Worm (Caenorhabditis elegans) whole organism, L2 larva: ENCODE measurements around the gene C17H12.6.

ENCODE experiments used
- F13H6.1 ChIP-seq: sonication (generic microtip); optimal IDR thresholded peaks from 2 replicates; lab custom pipeline; 2016; ENCODE audit warnings: missing genetic modification characterization, missing compliant biosample characterization
- R02D3.7 ChIP-seq: fragments of 150-350 bp; optimal IDR thresholded peaks from 2 replicates; lab custom pipeline; 2014; ENCODE audit warnings: missing biosample characterization, missing genetic modification characterization
- alr-1 ChIP-seq: fragments of 150-350 bp; optimal IDR thresholded peaks from 2 replicates; lab custom pipeline; 2014; ENCODE audit warnings: missing biosample characterization, missing genetic modification characterization
- aly-2 ChIP-seq: fragments of 150-350 bp; optimal IDR thresholded peaks from 2 replicates; lab custom pipeline; 2014; ENCODE audit warnings: missing biosample characterization, missing genetic modification characterization
- ama-1 ChIP-seq: fragments of 150-350 bp; optimal IDR thresholded peaks from 2 replicates; lab custom pipeline; 2018; ENCODE audit warnings: inconsistent platforms
- ceh-16 ChIP-seq: fragments of 150-350 bp; optimal IDR thresholded peaks from 2 replicates; lab custom pipeline; 2014; ENCODE audit warnings: missing biosample characterization, missing genetic modification characterization
- ceh-82 ChIP-seq: fragments of 150-350 bp; optimal IDR thresholded peaks from 2 replicates; lab custom pipeline; 2014; ENCODE audit warnings: missing biosample characterization, missing genetic modification characterization
- crh-2 ChIP-seq: sonication (generic microtip); optimal IDR thresholded peaks from 2 replicates; lab custom pipeline; 2017; ENCODE audit warnings: missing biosample characterization, missing genetic modification characterization
- egl-27 ChIP-seq: sonication (generic microtip); optimal IDR thresholded peaks from 3 replicates; lab custom pipeline; 2017; ENCODE audit warnings: missing biosample characterization, missing genetic modification reagents, missing genetic modification characterization
- elt-1 ChIP-seq: fragments of 150-350 bp; optimal IDR thresholded peaks from 2 replicates; lab custom pipeline; 2014; ENCODE audit warnings: missing biosample characterization, missing genetic modification characterization
- fos-1 ChIP-seq: fragments of 150-350 bp; optimal IDR thresholded peaks from 2 replicates; lab custom pipeline; 2014; ENCODE audit warnings: missing biosample characterization, missing genetic modification characterization
- lin-11 ChIP-seq: fragments of 150-350 bp; sonication (generic microtip); optimal IDR thresholded peaks from 2 replicates; lab custom pipeline; 2014; ENCODE audit warnings: missing biosample characterization, missing genetic modification characterization, inconsistent platforms, mixed read lengths
- lin-39 ChIP-seq: fragments of 150-350 bp; optimal IDR thresholded peaks from 2 replicates; lab custom pipeline; 2014; ENCODE audit warnings: missing biosample characterization, missing genetic modification reagents, missing genetic modification characterization
- lsy-2 ChIP-seq, 2 experiments: fragments of 150-350 bp in 1 of 2; sonication (generic microtip) in 1 of 2; optimal IDR thresholded peaks; 2 replicates each; lab custom pipeline; 2014 to 2017; ENCODE audit warnings: missing biosample characterization in 2 of 2, missing genetic modification characterization in 2 of 2
- mab-5 ChIP-seq: fragments of 150-350 bp; optimal IDR thresholded peaks from 2 replicates; lab custom pipeline; 2014; ENCODE audit warnings: missing biosample characterization, missing genetic modification characterization
- mbf-1 ChIP-seq: sonication (generic microtip); optimal IDR thresholded peaks from 2 replicates; lab custom pipeline; 2017; ENCODE audit warnings: missing biosample characterization, missing genetic modification characterization
- mdl-1 ChIP-seq, 2 experiments: fragments of 150-350 bp in 1 of 2; sonication (generic microtip) in 1 of 2; optimal IDR thresholded peaks; 2 replicates each; lab custom pipeline; 2017; ENCODE audit warnings: missing biosample characterization in 2 of 2, missing genetic modification characterization in 2 of 2
- nhr-10 ChIP-seq: sonication (generic microtip); optimal IDR thresholded peaks from 2 replicates; lab custom pipeline; 2017; ENCODE audit warnings: missing biosample characterization, missing genetic modification characterization
- nhr-129 ChIP-seq: fragments of 150-350 bp; optimal IDR thresholded peaks from 2 replicates; lab custom pipeline; 2014; ENCODE audit warnings: missing biosample characterization, missing genetic modification characterization
- nhr-21 ChIP-seq: fragments of 150-350 bp; optimal IDR thresholded peaks from 2 replicates; lab custom pipeline; 2014; ENCODE audit warnings: missing biosample characterization, missing genetic modification characterization
- nhr-23 ChIP-seq: fragments of 150-350 bp; optimal IDR thresholded peaks from 2 replicates; lab custom pipeline; 2014; ENCODE audit warnings: missing biosample characterization, missing genetic modification reagents, missing genetic modification characterization
- nhr-25 ChIP-seq: fragments of 150-350 bp; sonication (generic microtip); optimal IDR thresholded peaks from 3 replicates; lab custom pipeline; 2014; ENCODE audit warnings: missing biosample characterization, missing genetic modification characterization
- nhr-6 ChIP-seq: fragments of 150-350 bp; optimal IDR thresholded peaks from 2 replicates; lab custom pipeline; 2014; ENCODE audit warnings: missing biosample characterization, missing genetic modification characterization
- nhr-77 ChIP-seq: fragments of 150-350 bp; optimal IDR thresholded peaks from 2 replicates; lab custom pipeline; 2014; ENCODE audit warnings: missing biosample characterization, missing genetic modification characterization
- peb-1 ChIP-seq: fragments of 150-350 bp; optimal IDR thresholded peaks from 2 replicates; lab custom pipeline; 2014; ENCODE audit warnings: missing biosample characterization, missing genetic modification characterization
- skn-1 ChIP-seq: sonication (generic microtip); optimal IDR thresholded peaks from 2 replicates; lab custom pipeline; 2017; ENCODE audit warnings: missing biosample characterization, missing genetic modification characterization
- sma-3 ChIP-seq: sonication (generic microtip); optimal IDR thresholded peaks from 2 replicates; lab custom pipeline; 2016; ENCODE audit warnings: missing genetic modification reagents, missing genetic modification characterization, missing compliant biosample characterization
- sma-9 ChIP-seq, 2 experiments: fragments of 150-350 bp in 1 of 2; sonication (generic microtip) in 1 of 2; optimal IDR thresholded peaks; 2 replicates each; lab custom pipeline; 2014 to 2016; ENCODE audit warnings: missing genetic modification characterization in 2 of 2, mild to moderate bottlenecking in 1 of 2, missing biosample characterization in 1 of 2, missing compliant biosample characterization in 1 of 2, missing genetic modification reagents in 1 of 2, moderate library complexity in 1 of 2
- snpc-4 ChIP-seq: fragments of 150-350 bp; optimal IDR thresholded peaks from 2 replicates; lab custom pipeline; 2014; ENCODE audit warnings: missing biosample characterization, missing genetic modification characterization
- unc-39 ChIP-seq: fragments of 150-350 bp; optimal IDR thresholded peaks from 2 replicates; lab custom pipeline; 2014; ENCODE audit warnings: missing biosample characterization, missing genetic modification characterization
- unc-62 ChIP-seq: fragments of 150-350 bp; optimal IDR thresholded peaks from 2 replicates; lab custom pipeline; 2014; ENCODE audit warnings: missing biosample characterization, missing genetic modification reagents, missing genetic modification characterization
- zag-1 ChIP-seq: fragments of 150-350 bp; optimal IDR thresholded peaks from 2 replicates; lab custom pipeline; 2014; ENCODE audit warnings: missing biosample characterization, missing genetic modification characterization
- ztf-1 ChIP-seq: fragments of 200-800 bp; sonication (Bioruptor generic); conservative IDR thresholded peaks from 2 replicates; pipeline ENCODE4 v1.3.6; 2022; ENCODE audit warnings: missing genetic modification characterization, missing compliant biosample characterization
- ztf-11 ChIP-seq: sonication (generic microtip); optimal IDR thresholded peaks from 2 replicates; lab custom pipeline; 2017; ENCODE audit warnings: missing biosample characterization, missing genetic modification characterization

C17H12.6 gene

ce11 chrIV:6803805-6804344 lies 18.4 kb downstream of the C17H12.6 start:
- no peak for TF ChIP-seq nhr-129 (tag; lab: Kevin White, UChicago)
- TF ChIP-seq fos-1 (tag; lab: Kevin White, UChicago): peak; percentile 18
- TF ChIP-seq F13H6.1 (tag; lab: Kevin White, UChicago): no peak
- no peak for TF ChIP-seq mdl-1 (tag; optimal IDR thresholded peaks at IDR 0.05; lab: Kevin White, UChicago)
- peak; percentile 21 for TF ChIP-seq sma-9 (GFP tag; optimal IDR thresholded peaks at IDR 0.05; lab: Kevin White, UChicago)
- no peak for TF ChIP-seq sma-9 (tag; optimal IDR thresholded peaks at IDR 0.05; lab: Kevin White, UChicago)
- TF ChIP-seq elt-1 (tag; lab: Kevin White, UChicago): no peak
- peak; percentile 2 for TF ChIP-seq mab-5 (tag; lab: Kevin White, UChicago)
- no peak for TF ChIP-seq R02D3.7 (tag; lab: Kevin White, UChicago)

ce11 chrIV:6803294-6803693 lies 19.0 kb downstream of the C17H12.6 start:
- TF ChIP-seq fos-1 (tag; lab: Kevin White, UChicago): no peak
- TF ChIP-seq ztf-11 (tag; lab: Kevin White, UChicago): no peak
- no peak for TF ChIP-seq lin-39 (tag; lab: Kevin White, UChicago)
- no peak for TF ChIP-seq unc-62 (GFP tag; lab: Kevin White, UChicago)
- no peak for TF ChIP-seq nhr-77 (tag; lab: Kevin White, UChicago)
- no peak for TF ChIP-seq alr-1 (tag; lab: Kevin White, UChicago)
- no peak for TF ChIP-seq lin-11 (tag; lab: Kevin White, UChicago)
- no peak for TF ChIP-seq zag-1 (tag; lab: Kevin White, UChicago)
- TF ChIP-seq snpc-4: no peak
- no peak for TF ChIP-seq unc-39 (tag; lab: Kevin White, UChicago)
- no peak for TF ChIP-seq mab-5 (tag; lab: Kevin White, UChicago)
- TF ChIP-seq nhr-21 (tag; lab: Kevin White, UChicago): no peak
- no peak for TF ChIP-seq nhr-25 (tag; lab: Kevin White, UChicago)
- TF ChIP-seq sma-3 (GFP tag; lab: Kevin White, UChicago): no peak
- no peak for TF ChIP-seq R02D3.7 (tag; lab: Kevin White, UChicago)

- no peak for TF ChIP-seq mab-5 (tag; lab: Kevin White, UChicago)
- TF ChIP-seq skn-1: peak; percentile 34
- peak; percentile 95 for TF ChIP-seq fos-1 (tag; lab: Kevin White, UChicago)
- TF ChIP-seq sma-9 (GFP tag; optimal IDR thresholded peaks at IDR 0.05; lab: Kevin White, UChicago): peak; percentile 43
- TF ChIP-seq sma-9 (tag; optimal IDR thresholded peaks at IDR 0.05; lab: Kevin White, UChicago): no peak
Measured at ce11 chrIV:6802132-6802531, 20.2 kb downstream of the C17H12.6 start, which contains the start of the genes cest-4 and C17H12.11. cest-4 (minus strand) TSS chrIV:6802337. C17H12.11 (plus strand) TSS chrIV:6802387.

- no peak for TF ChIP-seq alr-1 (tag; lab: Kevin White, UChicago)
- TF ChIP-seq lin-39 (tag; lab: Kevin White, UChicago): no peak
- no peak for TF ChIP-seq nhr-129 (tag; lab: Kevin White, UChicago)
- no peak for TF ChIP-seq nhr-23 (tag; lab: Kevin White, UChicago)
- TF ChIP-seq egl-27 (tag; lab: Kevin White, UChicago): no peak
- TF ChIP-seq peb-1 (tag; lab: Kevin White, UChicago): no peak
- no peak for TF ChIP-seq sma-3 (GFP tag; lab: Kevin White, UChicago)
- no peak for TF ChIP-seq nhr-10
- no peak for TF ChIP-seq crh-2 (tag; lab: Kevin White, UChicago)
- TF ChIP-seq nhr-21 (tag; lab: Kevin White, UChicago): no peak
- TF ChIP-seq lsy-2 (tag; optimal IDR thresholded peaks at IDR 0.05; lab: Kevin White, UChicago): no peak
- no peak for TF ChIP-seq ztf-1 (GFP tag; lab: Robert Waterston, UW)
Measured at ce11 chrIV:6795529-6795928, 26.8 kb downstream of the C17H12.6 start, which contains the start of the genes C17H12.3 and C17H12.12. C17H12.3 (minus strand) TSS chrIV:6795629. C17H12.12 (plus strand) TSS chrIV:6795924.

ce11 chrIV:6793310-6793966 lies 28.9 kb downstream of the C17H12.6 start:
- TF ChIP-seq zag-1 (tag; lab: Kevin White, UChicago) (no peak), mbf-1 (tag; lab: Kevin White, UChicago) (no peak), snpc-4 (no peak), nhr-25 (tag; lab: Kevin White, UChicago) (no peak), ceh-82 (tag; lab: Kevin White, UChicago) (no peak), nhr-6 (tag; lab: Kevin White, UChicago) (no peak), nhr-10 (no peak), ama-1 (lab: Kevin White, UChicago) (no peak), lin-39 (tag; lab: Kevin White, UChicago) (no peak), ceh-16 (tag; lab: Kevin White, UChicago) (no peak), nhr-21 (tag; lab: Kevin White, UChicago) (no peak), crh-2 (tag; lab: Kevin White, UChicago) (no peak), aly-2 (tag; lab: Kevin White, UChicago) (no peak)
- TF ChIP-seq, all 48 proteins: peak for 0
